Worm (Caenorhabditis elegans): Measurements from ENCODE around the gene pdha-1.

pdha-1 gene

ce11 chrII:8052172-8052571, 13.9 kb upstream of the pdha-1 start:
- TF ChIP-seq chd-7 (tag; optimal IDR thresholded peaks at IDR 0.05) (no peak), F49E8.2 (tag; optimal IDR thresholded peaks at IDR 0.05; ENCODE audit: insufficient read depth) (no peak), madf-3 (GFP tag; IDR thresholded peaks at IDR 0.05) (no peak), ceh-40 (GFP tag; IDR thresholded peaks at IDR 0.05) (no peak), akir-1 (GFP tag; optimal IDR thresholded peaks at IDR 0.05) (no peak), tlf-1 (GFP tag; optimal IDR thresholded peaks at IDR 0.05) (no peak), pbrm-1 (GFP tag; IDR thresholded peaks at IDR 0.05) (no peak), dox-1 (GFP tag; IDR thresholded peaks at IDR 0.05) (no peak), tbp1 (GFP tag; optimal IDR thresholded peaks at IDR 0.05) (no peak), ztf-28 (GFP tag; IDR thresholded peaks at IDR 0.05) (no peak), ZK185.1 (tag; optimal IDR thresholded peaks at IDR 0.05; ENCODE audit: poor library complexity, severe bottlenecking) (no peak), zim-3 (tag; optimal IDR thresholded peaks at IDR 0.05) (no peak), mxl-1 (tag; optimal IDR thresholded peaks at IDR 0.05) (no peak), hrde-1 (tag; optimal IDR thresholded peaks at IDR 0.05; ENCODE audit: borderline replicate concordance) (no peak), aptf-2 (GFP tag; conservative IDR thresholded peaks at IDR 0.05) (peak; percentile 83; the same call in 1 of the 2 replicates), F22D6.2 (tag; optimal IDR thresholded peaks at IDR 0.05) (no peak), Y53G8AR.9 (GFP tag; conservative IDR thresholded peaks at IDR 0.05) (no peak), F37B4.10 (GFP tag; IDR thresholded peaks at IDR 0.05) (no peak), nfya-1 (tag; optimal IDR thresholded peaks at IDR 0.05; ENCODE audit: borderline replicate concordance, insufficient read depth) (no peak), D2030.7 (GFP tag; IDR thresholded peaks at IDR 0.05) (no peak; the same call in 1 of the 2 replicates), F57A8.1 (GFP tag; optimal IDR thresholded peaks at IDR 0.05) (no peak), mes-4 (tag; optimal IDR thresholded peaks at IDR 0.05) (no peak), aptf-3 (GFP tag; IDR thresholded peaks at IDR 0.05) (no peak), madf-8 (GFP tag; conservative IDR thresholded peaks at IDR 0.05) (peak; percentile 24; the same call in 1 of the 2 replicates), lir-1 (GFP tag; conservative IDR thresholded peaks at IDR 0.05) (no peak), K12H6.12 (tag; optimal IDR thresholded peaks at IDR 0.05) (no peak), nfya-2 (GFP tag; IDR thresholded peaks at IDR 0.05) (no peak), lin-35 (GFP tag; optimal IDR thresholded peaks at IDR 0.05) (no peak), pha-4 (tag; optimal IDR thresholded peaks at IDR 0.05) (no peak), ama-1 (optimal IDR thresholded peaks at IDR 0.05) (no peak), ama-1 (GFP tag; optimal IDR thresholded peaks at IDR 0.05) (no peak), nhr-80 (tag; optimal IDR thresholded peaks at IDR 0.05) (no peak), dpl-1 (GFP tag; optimal IDR thresholded peaks at IDR 0.05) (peak; percentile 2), sea-2 (GFP tag; IDR thresholded peaks at IDR 0.05) (no peak), egrh-3 (GFP tag; IDR thresholded peaks at IDR 0.05) (no peak), efl-1 (GFP tag; optimal IDR thresholded peaks at IDR 0.05) (peak; percentile 71)

- no peak for TF ChIP-seq lin-26 (GFP tag; IDR thresholded peaks at IDR 0.05)
- no peak for TF ChIP-seq nhr-120 (GFP tag; IDR thresholded peaks at IDR 0.05)
- TF ChIP-seq nhr-90 (tag; optimal IDR thresholded peaks at IDR 0.05) = no peak
- no peak for TF ChIP-seq chd-7 (tag; optimal IDR thresholded peaks at IDR 0.05)
- TF ChIP-seq K12H6.12 (tag; optimal IDR thresholded peaks at IDR 0.05) = no peak
- TF ChIP-seq Y95B8A.8 (GFP tag; IDR thresholded peaks at IDR 0.05) = no peak
- TF ChIP-seq ceh-100 (GFP tag; IDR thresholded peaks at IDR 0.05) = no peak
- no peak for TF ChIP-seq fkh-3 (tag; optimal IDR thresholded peaks at IDR 0.05)
- no peak for TF ChIP-seq hsf-1 (GFP tag; IDR thresholded peaks at IDR 0.05)
- no peak for TF ChIP-seq mes-4 (tag; optimal IDR thresholded peaks at IDR 0.05)
- TF ChIP-seq ztf-3 (GFP tag; optimal IDR thresholded peaks at IDR 0.05) = no peak
- TF ChIP-seq lsl-1 (GFP tag; optimal IDR thresholded peaks at IDR 0.05) = no peak
- TF ChIP-seq lin-54 (GFP tag; optimal IDR thresholded peaks at IDR 0.05) = no peak
- no peak for TF ChIP-seq hrde-1 (tag; optimal IDR thresholded peaks at IDR 0.05; ENCODE audit: borderline replicate concordance)
- no peak for TF ChIP-seq ekl-4 (GFP tag; IDR thresholded peaks at IDR 0.05)
Observed at ce11 chrII:8052850-8053249, 13.2 kb upstream of the pdha-1 start, which contains the start of gene T05H10.4. T05H10.4 (plus strand) TSS chrII:8053150.
